Worm (Caenorhabditis elegans) whole organism, L4/young adult: ENCODE measurements around the gene best-23.

Source experiments
- W03F9.2 ChIP-seq: fragments of 150-350 bp; optimal IDR thresholded peaks from 2 replicates; lab custom pipeline; 2014; ENCODE audit warnings: missing biosample characterization, missing genetic modification characterization
- him-1 ChIP-seq: sonication (generic microtip); optimal IDR thresholded peaks from 2 replicates; lab custom pipeline; 2016; ENCODE audit warnings: missing genotype, missing genetic modification reagents, missing genetic modification characterization, missing compliant biosample characterization

- no peak for TF ChIP-seq W03F9.2 (tag; lab: Kevin White, UChicago)
- TF ChIP-seq him-1 (tag; lab: Kevin White, UChicago) = no peak
These were observed 6.6 kb downstream of the best-23 start for ce11 chrII:7900762-7901161.
